Worm (Caenorhabditis elegans) whole organism, L3 larva: ENCODE data around the gene Y53G8AL.3.
"Not testable (repeated sequence)": the region's sequence is repeated elsewhere in the genome, so short reads cannot be mapped to it uniquely, and the experiment has no call there.

ENCODE experiments used
- R02D3.7 ChIP-seq: fragments of 150-350 bp; optimal IDR thresholded peaks from 2 replicates; lab custom pipeline; 2014; ENCODE audit warnings: missing biosample characterization, missing genetic modification characterization
- aly-2 ChIP-seq: fragments of 150-350 bp; optimal IDR thresholded peaks from 2 replicates; lab custom pipeline; 2014; ENCODE audit warnings: missing biosample characterization, missing genetic modification characterization
- ceh-28 ChIP-seq: fragments of 150-350 bp; optimal IDR thresholded peaks from 2 replicates; lab custom pipeline; 2014; ENCODE audit warnings: missing biosample characterization, missing genetic modification reagents, missing genetic modification characterization
- ceh-82 ChIP-seq: fragments of 150-350 bp; optimal IDR thresholded peaks from 2 replicates; lab custom pipeline; 2014; ENCODE audit warnings: missing biosample characterization, missing genetic modification characterization
- ceh-9 ChIP-seq: sonication (generic microtip); optimal IDR thresholded peaks from 2 replicates; lab custom pipeline; 2018; ENCODE audit warnings: missing biosample characterization, missing genetic modification characterization
- daf-12 ChIP-seq: fragments of 150-350 bp; optimal IDR thresholded peaks from 2 replicates; lab custom pipeline; 2014; ENCODE audit warnings: missing biosample characterization, missing genetic modification reagents, missing genetic modification characterization
- egl-5 ChIP-seq: fragments of 150-350 bp; optimal IDR thresholded peaks from 2 replicates; lab custom pipeline; 2017; ENCODE audit warnings: missing biosample characterization, missing genetic modification reagents, missing genetic modification characterization, inconsistent platforms
- elt-2 ChIP-seq: sonication (generic microtip); optimal IDR thresholded peaks from 2 replicates; lab custom pipeline; 2016; ENCODE audit warnings: missing genetic modification reagents, mild to moderate bottlenecking, missing genetic modification characterization, missing compliant biosample characterization
- elt-3 ChIP-seq, 3 experiments: fragments of 150-350 bp in 1 of 3; sonication (generic microtip) in 2 of 3; optimal IDR thresholded peaks; 2 replicates in 2 of 3; 4 replicates in 1 of 3; lab custom pipeline; 2014 to 2017; ENCODE audit warnings: missing biosample characterization in 3 of 3, missing genetic modification characterization in 3 of 3
- fkh-10 ChIP-seq: sonication (generic microtip); optimal IDR thresholded peaks from 2 replicates; lab custom pipeline; 2017; ENCODE audit warnings: missing biosample characterization, missing genetic modification reagents, missing genetic modification characterization
- fkh-2 ChIP-seq: fragments of 150-350 bp; optimal IDR thresholded peaks from 2 replicates; lab custom pipeline; 2014; ENCODE audit warnings: missing biosample characterization, missing genetic modification reagents, missing genetic modification characterization
- hmg-11 ChIP-seq: sonication (generic microtip); optimal IDR thresholded peaks from 2 replicates; lab custom pipeline; 2016; ENCODE audit warnings: missing genetic modification characterization, missing compliant biosample characterization
- lin-15B ChIP-seq: fragments of 150-350 bp; optimal IDR thresholded peaks from 2 replicates; lab custom pipeline; 2014; ENCODE audit warnings: missing biosample characterization, missing genetic modification characterization
- lin-39 ChIP-seq: fragments of 150-350 bp; optimal IDR thresholded peaks from 2 replicates; lab custom pipeline; 2018; ENCODE audit warnings: missing biosample characterization, missing genetic modification reagents, missing genetic modification characterization
- mml-1 ChIP-seq: fragments of 150-350 bp; sonication (generic microtip); optimal IDR thresholded peaks from 3 replicates; lab custom pipeline; 2014; ENCODE audit warnings: missing biosample characterization, missing genetic modification characterization
- nfya-1 ChIP-seq: sonication (generic microtip); optimal IDR thresholded peaks from 2 replicates; lab custom pipeline; 2017; ENCODE audit warnings: missing genetic modification characterization, mild to moderate bottlenecking, missing compliant biosample characterization, antibody characterized with exemption, moderate library complexity; ENCODE audit not compliant: insufficient read depth
- nhr-11 ChIP-seq: fragments of 150-350 bp; optimal IDR thresholded peaks from 2 replicates; lab custom pipeline; 2014; ENCODE audit warnings: missing biosample characterization, missing genetic modification characterization
- nhr-12 ChIP-seq: fragments of 150-350 bp; optimal IDR thresholded peaks from 2 replicates; lab custom pipeline; 2014; ENCODE audit warnings: missing biosample characterization, missing genetic modification characterization
- nhr-23 ChIP-seq: fragments of 150-350 bp; optimal IDR thresholded peaks from 2 replicates; lab custom pipeline; 2014; ENCODE audit warnings: missing biosample characterization, missing genetic modification reagents, missing genetic modification characterization
- nhr-25 ChIP-seq: sonication (generic microtip); optimal IDR thresholded peaks from 2 replicates; lab custom pipeline; 2017; ENCODE audit warnings: missing biosample characterization, missing genetic modification characterization
- nhr-28 ChIP-seq: fragments of 150-350 bp; optimal IDR thresholded peaks from 2 replicates; lab custom pipeline; 2014; ENCODE audit warnings: missing biosample characterization, missing genetic modification characterization
- nhr-43 ChIP-seq: sonication (generic microtip); optimal IDR thresholded peaks from 2 replicates; lab custom pipeline; 2016; ENCODE audit warnings: mild to moderate bottlenecking, missing genetic modification characterization, missing compliant biosample characterization; ENCODE audit not compliant: poor library complexity, severe bottlenecking
- nhr-67 ChIP-seq: fragments of 150-350 bp; optimal IDR thresholded peaks from 2 replicates; lab custom pipeline; 2014; ENCODE audit warnings: missing biosample characterization, missing genetic modification characterization
- nhr-76 ChIP-seq: fragments of 150-350 bp; sonication (generic microtip); optimal IDR thresholded peaks from 5 replicates; lab custom pipeline; 2014; ENCODE audit warnings: missing biosample characterization, missing genetic modification characterization
- nhr-77 ChIP-seq: fragments of 150-350 bp; optimal IDR thresholded peaks from 2 replicates; lab custom pipeline; 2014; ENCODE audit warnings: missing biosample characterization, missing genetic modification characterization
- pqm-1 ChIP-seq: fragments of 150-350 bp; optimal IDR thresholded peaks from 2 replicates; lab custom pipeline; 2017; ENCODE audit warnings: missing biosample characterization, missing genetic modification characterization, inconsistent platforms
- sea-2 ChIP-seq: fragments of 150-350 bp; sonication (generic microtip); optimal IDR thresholded peaks from 4 replicates; lab custom pipeline; 2014; ENCODE audit warnings: missing biosample characterization, missing genetic modification reagents, missing genetic modification characterization
- skn-1 ChIP-seq: fragments of 150-350 bp; optimal IDR thresholded peaks from 2 replicates; lab custom pipeline; 2014; ENCODE audit warnings: missing biosample characterization, missing genetic modification characterization
- snpc-4 ChIP-seq: fragments of 150-350 bp; optimal IDR thresholded peaks from 2 replicates; lab custom pipeline; 2014; ENCODE audit warnings: missing biosample characterization, missing genetic modification characterization
- unc-39 ChIP-seq: sonication (generic microtip); optimal IDR thresholded peaks from 4 replicates; lab custom pipeline; 2017; ENCODE audit warnings: missing biosample characterization, missing genetic modification characterization
- unc-62 ChIP-seq: fragments of 150-350 bp; sonication (generic microtip); optimal IDR thresholded peaks from 4 replicates; lab custom pipeline; 2014; ENCODE audit warnings: missing biosample characterization, missing genetic modification reagents, missing genetic modification characterization
- zag-1 ChIP-seq: fragments of 150-350 bp; optimal IDR thresholded peaks from 2 replicates; lab custom pipeline; 2014; ENCODE audit warnings: missing biosample characterization, missing genetic modification characterization
- ztf-11 ChIP-seq: fragments of 150-350 bp; optimal IDR thresholded peaks from 2 replicates; lab custom pipeline; 2014; ENCODE audit warnings: missing biosample characterization, missing genetic modification characterization
- ztf-4 ChIP-seq: fragments of 150-350 bp; optimal IDR thresholded peaks from 2 replicates; lab custom pipeline; 2014; ENCODE audit warnings: missing biosample characterization, missing genetic modification characterization

Y53G8AL.3 gene

DNA sequence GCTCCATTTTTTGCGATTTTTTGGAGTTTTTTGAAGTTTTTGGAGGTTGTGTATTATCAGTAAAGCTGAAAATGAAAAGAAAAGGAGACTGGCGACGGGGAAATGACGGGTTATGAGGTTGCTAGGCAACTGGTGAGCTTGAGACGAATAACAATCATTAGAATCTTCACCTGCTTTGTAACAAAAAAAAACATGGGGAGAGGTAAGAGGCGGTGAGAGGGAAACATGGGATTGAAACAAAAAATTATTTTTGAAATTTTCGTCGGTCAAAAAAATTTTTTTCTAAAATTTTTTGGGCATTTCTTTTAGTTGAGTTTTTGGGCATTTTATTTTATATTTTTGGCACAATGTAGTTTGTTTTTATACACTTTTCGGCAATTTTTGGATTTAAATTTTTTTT lies 13.7 kb upstream of the Y53G8AL.3 start, which contains the start of gene Y53G8AM.7:
TSS of gene Y53G8AM.7 (minus strand) at position 101 of the 400 bp plus-strand sequence.
- TF ChIP-seq nhr-77 (no peak), fkh-10 (GFP tag; lab: Kevin White, UChicago) (no peak), nhr-43 (tag; lab: Kevin White, UChicago) (no peak), elt-2 (tag; lab: Kevin White, UChicago) (no peak), egl-5 (tag; lab: Kevin White, UChicago) (no peak), nhr-11 (tag; lab: Kevin White, UChicago) (no peak), sea-2 (GFP tag; lab: Kevin White, UChicago) (no peak), lin-15B (tag; lab: Kevin White, UChicago) (no peak), elt-3 (tag; optimal IDR thresholded peaks at IDR 0.05; lab: Kevin White, UChicago) (no peak), nhr-12 (no peak), ceh-9 (tag; lab: Kevin White, UChicago) (no peak), skn-1 (tag; lab: Kevin White, UChicago) (no peak), aly-2 (no peak), lin-39 (tag; lab: Kevin White, UChicago) (no peak), nhr-25 (tag; lab: Kevin White, UChicago) (no peak)

DNA sequence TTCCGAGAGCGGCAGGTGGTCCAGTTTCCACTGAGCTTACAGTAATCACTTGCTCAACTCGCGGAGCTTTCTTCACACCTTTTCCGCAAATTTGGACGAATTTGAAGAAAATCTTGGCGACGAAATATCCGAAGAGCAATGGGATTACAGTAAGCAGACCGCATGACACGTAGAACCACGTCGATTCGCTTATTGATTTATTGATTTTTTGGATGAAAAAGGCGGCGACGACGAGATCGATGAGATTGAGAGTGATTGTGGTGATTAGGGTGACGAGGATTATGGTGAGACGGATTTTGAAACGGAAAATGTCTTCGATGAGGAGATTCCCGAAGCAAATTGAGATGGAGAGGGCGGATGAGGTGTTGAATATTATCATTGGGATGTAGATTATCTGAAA lies 10.8 kb upstream of the Y53G8AL.3 start:
- TF ChIP-seq ceh-28 (tag; lab: Kevin White, UChicago): peak; percentile 64
- TF ChIP-seq lin-39 (tag; lab: Kevin White, UChicago): no peak

DNA sequence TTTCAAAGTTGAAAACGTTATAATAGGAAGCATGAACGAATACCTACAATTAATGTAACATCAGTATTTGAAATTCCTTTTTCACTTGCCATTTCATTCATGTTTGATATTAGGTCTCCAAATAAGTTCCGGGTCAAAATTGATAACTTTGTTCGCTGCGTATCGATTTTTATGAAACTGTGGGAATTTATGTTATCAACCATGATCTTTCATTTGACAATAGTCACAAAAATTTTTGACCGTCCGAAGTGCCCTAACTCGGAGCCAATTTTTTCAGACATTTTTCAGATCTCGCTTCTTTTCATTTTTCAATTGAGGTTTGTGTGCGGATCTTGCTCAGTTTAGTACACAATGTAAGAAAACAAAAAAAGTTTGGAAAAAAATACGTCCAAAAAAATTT lies 6.7 kb upstream of the Y53G8AL.3 start, which contains the start of gene Y53G8AM.6:
TSS of gene Y53G8AM.6 (minus strand) at position 101 of the 400 bp plus-strand sequence.
- TF ChIP-seq nhr-76; nhr-12; fkh-2 (tag; lab: Kevin White, UChicago): not testable (repeated sequence)

DNA sequence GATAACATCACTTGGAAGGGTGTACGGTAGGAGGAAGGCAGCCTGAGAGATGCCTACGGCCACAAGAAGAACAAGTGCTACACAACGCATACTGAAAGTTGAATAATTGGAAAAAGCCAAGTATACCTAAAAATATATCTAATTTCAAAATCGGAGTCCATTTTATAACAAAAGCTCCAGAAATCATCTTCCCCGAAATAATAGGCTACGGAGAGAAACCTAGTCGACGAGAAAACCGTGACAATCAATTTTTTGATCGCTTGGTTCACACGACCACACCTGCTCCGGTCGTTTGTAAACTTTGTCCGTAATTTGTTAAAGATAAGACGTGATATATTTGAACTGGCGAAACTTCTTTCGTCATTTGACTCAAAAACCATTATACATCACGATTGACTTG lies 5.4 kb upstream of the Y53G8AL.3 start, which contains the start of gene nspg-7.2:
TSS of gene nspg-7.2 (minus strand) at position 101 of the 400 bp plus-strand sequence.
- TF ChIP-seq elt-3 (tag; optimal IDR thresholded peaks at IDR 0.05; lab: Kevin White, UChicago) (no peak), sea-2 (GFP tag; lab: Kevin White, UChicago) (no peak), ceh-9 (tag; lab: Kevin White, UChicago) (no peak), nhr-11 (tag; lab: Kevin White, UChicago) (no peak), zag-1 (tag; lab: Kevin White, UChicago) (no peak), nhr-23 (tag; lab: Kevin White, UChicago) (no peak), snpc-4 (no peak), lin-39 (tag; lab: Kevin White, UChicago) (no peak), ztf-4 (no peak), ceh-82 (tag; lab: Kevin White, UChicago) (no peak), unc-39 (no peak), daf-12 (tag; lab: Kevin White, UChicago) (no peak), mml-1 (tag; lab: Kevin White, UChicago) (no peak)

DNA sequence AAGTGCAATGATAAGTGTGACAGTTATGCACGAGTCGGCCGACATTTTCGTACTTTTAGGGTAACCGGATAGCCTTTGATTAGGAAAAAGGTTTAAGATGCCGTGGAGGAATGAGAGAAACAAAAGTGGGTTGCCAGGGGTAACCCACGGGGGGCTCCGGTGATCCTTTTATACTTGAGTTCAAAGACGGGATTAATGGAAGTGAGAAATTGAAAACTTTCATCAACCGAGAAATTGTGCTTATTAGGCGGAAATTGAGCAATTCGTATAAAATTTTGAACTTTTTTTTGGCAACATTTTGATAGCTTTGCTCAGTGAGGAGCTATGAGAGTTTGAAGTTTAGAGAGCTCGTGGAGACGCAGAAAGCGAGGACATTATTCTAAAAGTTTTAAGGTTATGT lies 2.6 kb upstream of the Y53G8AL.3 start, which contains the start of gene Y53G8AM.4:
TSS of gene Y53G8AM.4 (minus strand) at position 101 of the 400 bp plus-strand sequence.
- TF ChIP-seq snpc-4 (no peak), unc-39 (no peak), nhr-23 (tag; lab: Kevin White, UChicago) (no peak), skn-1 (tag; lab: Kevin White, UChicago) (no peak), mml-1 (tag; lab: Kevin White, UChicago) (no peak), nhr-67 (tag; lab: Kevin White, UChicago) (no peak), nhr-77 (no peak), nfya-1 (tag; lab: Kevin White, UChicago) (no peak), aly-2 (no peak), nhr-43 (tag; lab: Kevin White, UChicago) (no peak), fkh-10 (GFP tag; lab: Kevin White, UChicago) (no peak), unc-62 (GFP tag; lab: Kevin White, UChicago) (no peak), R02D3.7 (tag; lab: Kevin White, UChicago) (no peak), nhr-28 (tag; lab: Kevin White, UChicago) (no peak), fkh-2 (tag; lab: Kevin White, UChicago) (no peak), hmg-11 (no peak), pqm-1 (no peak), ceh-82 (tag; lab: Kevin White, UChicago) (no peak), ztf-11 (tag; lab: Kevin White, UChicago) (no peak)
